Fruit fly (Drosophila melanogaster) whole organism, embryonic: ENCODE measurements around the gene CG7742.
A peak's percentile ranks its signal among the peaks of the same experiment; 100 is the strongest.

Experiments used
- Atf6 ChIP-seq: fragments of 200-800 bp; sonication (Bioruptor generic); IDR thresholded peaks from 2 replicates; pipeline ENCODE4 v1.3.6; 2022; ENCODE audit warnings: missing biosample characterization, missing genetic modification characterization
- B-H2 ChIP-seq: fragments of 200-800 bp; sonication (Bioruptor generic); optimal IDR thresholded peaks from 2 replicates; lab custom pipeline; 2018; ENCODE audit warnings: missing biosample characterization, mild to moderate bottlenecking, missing genetic modification characterization
- CG10267 ChIP-seq: fragments of 200-800 bp; sonication (Bioruptor generic); optimal IDR thresholded peaks from 2 replicates; lab custom pipeline; 2018; ENCODE audit warnings: missing biosample characterization, mild to moderate bottlenecking, missing genetic modification characterization, moderate library complexity
- CG11504 ChIP-seq: fragments of 200-800 bp; sonication (Bioruptor generic); optimal IDR thresholded peaks from 3 replicates; lab custom pipeline; 2019; ENCODE audit warnings: missing biosample characterization, mild to moderate bottlenecking, missing genetic modification characterization, moderate library complexity
- CG12299 ChIP-seq: fragments of 200-800 bp; sonication (Bioruptor generic); optimal IDR thresholded peaks from 2 replicates; lab custom pipeline; 2018; ENCODE audit warnings: missing biosample characterization, mild to moderate bottlenecking, missing genetic modification characterization
- CG12942 ChIP-seq: fragments of 200-800 bp; sonication (Bioruptor generic); optimal IDR thresholded peaks from 3 replicates; lab custom pipeline; 2016; ENCODE audit warnings: missing biosample characterization, missing genetic modification characterization
- CG14014 ChIP-seq: fragments of 200-800 bp; sonication (Bioruptor generic); IDR thresholded peaks from 2 replicates; pipeline ENCODE4 v1.3.6; 2022; ENCODE audit warnings: missing biosample characterization, missing genetic modification characterization
- CG17186 ChIP-seq: fragments of 200-800 bp; sonication (Bioruptor generic); optimal IDR thresholded peaks from 3 replicates; lab custom pipeline; 2017; ENCODE audit warnings: missing biosample characterization, missing genetic modification reagents, missing genetic modification characterization
- CG17802 ChIP-seq: fragments of 200-800 bp; sonication (Bioruptor generic); optimal IDR thresholded peaks from 2 replicates; lab custom pipeline; 2018; ENCODE audit warnings: missing biosample characterization, mild to moderate bottlenecking, missing genetic modification characterization, moderate library complexity
- CG2202 ChIP-seq: fragments of 200-800 bp; sonication (Bioruptor generic); optimal IDR thresholded peaks from 2 replicates; lab custom pipeline; 2018; ENCODE audit warnings: missing biosample characterization, mild to moderate bottlenecking, missing genetic modification characterization
- CG30431 ChIP-seq: fragments of 200-800 bp; sonication (Bioruptor generic); optimal IDR thresholded peaks from 2 replicates; lab custom pipeline; 2017; ENCODE audit warnings: missing biosample characterization, missing genetic modification characterization
- CG31365 ChIP-seq: fragments of 200-800 bp; sonication (Bioruptor generic); optimal IDR thresholded peaks from 2 replicates; lab custom pipeline; 2018; ENCODE audit warnings: missing biosample characterization, mild to moderate bottlenecking, missing genetic modification characterization
- CG34224 ChIP-seq: fragments of 200-800 bp; sonication (Bioruptor generic); IDR thresholded peaks from 3 replicates; pipeline ENCODE4 v1.3.6; 2022; ENCODE audit warnings: missing biosample characterization, missing genetic modification characterization; ENCODE audit not compliant: partially characterized antibody
- CG7745 ChIP-seq: fragments of 200-800 bp; sonication (Bioruptor generic); optimal IDR thresholded peaks from 2 replicates; lab custom pipeline; 2018; ENCODE audit warnings: missing biosample characterization, mild to moderate bottlenecking, missing genetic modification characterization, moderate library complexity
- CG8089 ChIP-seq: fragments of 200-800 bp; sonication (Bioruptor generic); optimal IDR thresholded peaks from 3 replicates; lab custom pipeline; 2016; ENCODE audit warnings: missing biosample characterization, missing genetic modification characterization
- CrebB ChIP-seq: fragments of 200-800 bp; sonication (Bioruptor generic); optimal IDR thresholded peaks from 3 replicates; lab custom pipeline; 2018; ENCODE audit warnings: missing biosample characterization, mild to moderate bottlenecking, missing genetic modification characterization
- Dref ChIP-seq: fragments of 200-800 bp; sonication (Bioruptor generic); IDR thresholded peaks from 2 replicates; pipeline ENCODE4 v1.3.6; 2022; ENCODE audit warnings: missing biosample characterization, missing genetic modification characterization
- E2f2 ChIP-seq: fragments of 200-800 bp; sonication (Bioruptor generic); IDR thresholded peaks from 2 replicates; pipeline ENCODE4 v1.3.6; 2022; ENCODE audit warnings: missing biosample characterization, missing genetic modification characterization
- H15 ChIP-seq: fragments of 200-800 bp; sonication (Bioruptor generic); IDR thresholded peaks from 3 replicates; pipeline ENCODE4 v1.3.6; 2022; ENCODE audit warnings: missing biosample characterization, missing genetic modification characterization
- HLH3B ChIP-seq: fragments of 200-800 bp; sonication (Bioruptor generic); IDR thresholded peaks from 2 replicates; pipeline ENCODE4 v1.3.6; 2022; ENCODE audit warnings: missing biosample characterization, missing genetic modification characterization
- HLH54F ChIP-seq: fragments of 200-800 bp; sonication (Bioruptor generic); optimal IDR thresholded peaks from 3 replicates; lab custom pipeline; 2016; ENCODE audit warnings: missing biosample characterization, missing genetic modification characterization
- PHDP ChIP-seq: fragments of 200-800 bp; sonication (Bioruptor generic); optimal IDR thresholded peaks from 3 replicates; lab custom pipeline; 2018; ENCODE audit warnings: missing biosample characterization, mild to moderate bottlenecking, missing genetic modification characterization, moderate library complexity
- Six4 ChIP-seq: fragments of 200-800 bp; sonication (Bioruptor generic); optimal IDR thresholded peaks from 2 replicates; lab custom pipeline; 2016; ENCODE audit warnings: missing biosample characterization, missing genetic modification characterization
- Sox102F ChIP-seq: fragments of 200-800 bp; sonication (Bioruptor generic); optimal IDR thresholded peaks from 2 replicates; lab custom pipeline; 2018; ENCODE audit warnings: missing biosample characterization, mild to moderate bottlenecking, missing genetic modification characterization, moderate library complexity
- ab ChIP-seq: fragments of 200-800 bp; sonication (Bioruptor generic); optimal IDR thresholded peaks from 2 replicates; lab custom pipeline; 2016; ENCODE audit warnings: missing biosample characterization, missing genetic modification characterization
- az2 ChIP-seq: fragments of 200-800 bp; sonication (Bioruptor generic); optimal IDR thresholded peaks from 3 replicates; lab custom pipeline; 2016; ENCODE audit warnings: missing biosample characterization, missing genetic modification characterization
- chif ChIP-seq, 2 experiments: fragments of 200-800 bp; sonication (Bioruptor generic); optimal IDR thresholded peaks; 3 replicates each; lab custom pipeline; 2016; ENCODE audit warnings: missing biosample characterization in 2 of 2, missing genetic modification characterization in 2 of 2
- dmrt99B ChIP-seq: fragments of 200-800 bp; sonication (Bioruptor generic); optimal IDR thresholded peaks from 2 replicates; lab custom pipeline; 2018; ENCODE audit warnings: missing biosample characterization, mild to moderate bottlenecking, missing genetic modification characterization, moderate library complexity
- esg ChIP-seq: fragments of 200-800 bp; sonication (Bioruptor generic); conservative IDR thresholded peaks from 2 replicates; pipeline ENCODE4 v1.3.6; 2022; ENCODE audit warnings: missing biosample characterization, missing genetic modification characterization
- exex ChIP-seq: fragments of 200-800 bp; sonication (Bioruptor generic); optimal IDR thresholded peaks from 4 replicates; lab custom pipeline; 2018; ENCODE audit warnings: missing biosample characterization, mild to moderate bottlenecking, missing genetic modification characterization, moderate library complexity
- fd96Cb ChIP-seq: fragments of 200-800 bp; sonication (Bioruptor generic); optimal IDR thresholded peaks from 2 replicates; lab custom pipeline; 2018; ENCODE audit warnings: missing biosample characterization, mild to moderate bottlenecking, missing genetic modification characterization, moderate library complexity
- fru ChIP-seq: fragments of >200 bp; optimal IDR thresholded peaks from 2 replicates; lab custom pipeline; 2017
- gcm2 ChIP-seq: fragments of 200-800 bp; sonication (Bioruptor generic); optimal IDR thresholded peaks from 2 replicates; lab custom pipeline; 2016; ENCODE audit warnings: missing biosample characterization, missing genetic modification characterization
- gem ChIP-seq: fragments of 200-800 bp; sonication (Bioruptor generic); optimal IDR thresholded peaks from 2 replicates; lab custom pipeline; 2019; ENCODE audit warnings: missing biosample characterization, mild to moderate bottlenecking, missing genetic modification characterization, moderate library complexity
- gsb ChIP-seq: fragments of 200-800 bp; sonication (Bioruptor generic); IDR thresholded peaks from 2 replicates; pipeline ENCODE4 v1.3.6; 2022; ENCODE audit warnings: missing biosample characterization, missing genetic modification characterization
- lab ChIP-seq: fragments of 200-800 bp; sonication (Bioruptor generic); optimal IDR thresholded peaks from 3 replicates; lab custom pipeline; 2017; ENCODE audit warnings: missing biosample characterization, missing genetic modification characterization, mild to moderate bottlenecking, moderate library complexity, missing genetic modification reagents
- mirr ChIP-seq: fragments of 200-800 bp; sonication (Bioruptor generic); optimal IDR thresholded peaks from 3 replicates; lab custom pipeline; 2018; ENCODE audit warnings: missing biosample characterization, mild to moderate bottlenecking, missing genetic modification characterization
- nerfin-2 ChIP-seq: fragments of 200-800 bp; sonication (Bioruptor generic); IDR thresholded peaks from 2 replicates; pipeline ENCODE4 v1.3.6; 2022; ENCODE audit warnings: missing biosample characterization, missing genetic modification characterization; ENCODE audit not compliant: partially characterized antibody
- nmo ChIP-seq: fragments of 200-800 bp; sonication (Bioruptor generic); optimal IDR thresholded peaks from 2 replicates; lab custom pipeline; 2018; ENCODE audit warnings: missing biosample characterization, mild to moderate bottlenecking, missing genetic modification characterization, moderate library complexity
- sens ChIP-seq: fragments of 200-800 bp; sonication (Bioruptor generic); peaks from one replicate; lab custom pipeline; 2016; ENCODE audit warnings: missing biosample characterization, missing genetic modification characterization
- tx ChIP-seq: fragments of 200-800 bp; sonication (Bioruptor generic); optimal IDR thresholded peaks from 2 replicates; lab custom pipeline; 2016; ENCODE audit warnings: missing biosample characterization, missing genetic modification characterization
- unc-4 ChIP-seq: fragments of 200-800 bp; sonication (Bioruptor generic); IDR thresholded peaks from 2 replicates; pipeline ENCODE4 v1.3.6; 2022; ENCODE audit warnings: missing biosample characterization, missing genetic modification characterization; ENCODE audit not compliant: partially characterized antibody
- vnd ChIP-seq: fragments of 200-800 bp; sonication (Bioruptor generic); IDR thresholded peaks from 3 replicates; pipeline ENCODE4 v1.3.6; 2022; ENCODE audit warnings: missing biosample characterization, missing genetic modification characterization; ENCODE audit not compliant: partially characterized antibody
- vvl ChIP-seq: fragments of 200-800 bp; sonication (Bioruptor generic); IDR thresholded peaks from 2 replicates; pipeline ENCODE4 v1.3.6; 2022; ENCODE audit warnings: missing biosample characterization, missing genetic modification characterization
- z ChIP-seq: fragments of 200-800 bp; sonication (Bioruptor generic); IDR thresholded peaks from 3 replicates; pipeline ENCODE4 v1.3.6; 2022; ENCODE audit warnings: missing biosample characterization, missing genetic modification characterization

The CG7742 gene

dm6 chr2L:5214981-5215380, at the start of gene CG7742:
CG7742 (minus strand) TSS chr2L:5215081.
- TF ChIP-seq nmo (GFP tag; lab: Kevin White, UChicago) (no peak), tx (GFP tag; lab: Kevin White, UChicago) (no peak), dmrt99B (tag; lab: Kevin White, UChicago) (no peak), gsb (GFP tag; lab: Robert Waterston, UW) (no peak), esg (no peak), H15 (GFP tag; lab: Robert Waterston, UW) (no peak), Sox102F (GFP tag; lab: Kevin White, UChicago) (no peak), ab (GFP tag; lab: Kevin White, UChicago) (no peak), gcm2 (GFP tag; lab: Kevin White, UChicago) (no peak), CG10267 (no peak), Atf6 (no peak), fd96Cb (tag; lab: Kevin White, UChicago) (no peak), CG30431 (GFP tag; lab: Kevin White, UChicago) (no peak), az2 (GFP tag; lab: Kevin White, UChicago) (no peak), z (no peak)
- TF ChIP-seq, all 482 proteins: peak for 0

dm6 chr2L:5264157-5264556, 49.3 kb upstream of the CG7742 start:
- TF ChIP-seq CG31365 (tag; lab: Kevin White, UChicago), result no peak
- no peak for TF ChIP-seq gem (tag; lab: Kevin White, UChicago)
- no peak for TF ChIP-seq CG14014 (GFP tag; lab: Robert Waterston, UW)
- no peak for TF ChIP-seq CG17186 (GFP tag; lab: Kevin White, UChicago)

dm6 chr2L:5263343-5264051, 48.6 kb upstream of the CG7742 start, which contains the start of gene Cyp4ac1:
Cyp4ac1 (plus strand) TSS chr2L:5264001.
- peak; percentile 13 for TF ChIP-seq sens (GFP tag; lab: Kevin White, UChicago)
- TF ChIP-seq E2f2 (GFP tag; lab: Robert Waterston, UW), result no peak
- no peak for TF ChIP-seq Dref (GFP tag; lab: Robert Waterston, UW)
- TF ChIP-seq CrebB (tag; lab: Kevin White, UChicago), result no peak
- TF ChIP-seq mirr (GFP tag; lab: Kevin White, UChicago), result no peak
- TF ChIP-seq lab (GFP tag; lab: Kevin White, UChicago), result peak; percentile 53
- TF ChIP-seq exex, result peak; percentile 78

dm6 chr2L:5261223-5261984, 46.5 kb upstream of the CG7742 start:
- TF ChIP-seq chif (GFP tag; optimal IDR thresholded peaks at IDR 0.05; lab: Kevin White, UChicago), result peak in 1 of 2 experiments; percentile 58
- no peak for TF ChIP-seq CG12299 (tag; lab: Kevin White, UChicago)
- no peak for TF ChIP-seq CG12942 (GFP tag; lab: Kevin White, UChicago)
- no peak for TF ChIP-seq vnd (GFP tag; lab: Robert Waterston, UW)
- TF ChIP-seq B-H2 (GFP tag; lab: Kevin White, UChicago), result no peak
- TF ChIP-seq HLH54F (GFP tag; lab: Kevin White, UChicago), result no peak
- TF ChIP-seq fru, result no peak
- no peak for TF ChIP-seq Six4
- peak; percentile 6 for TF ChIP-seq PHDP (tag; lab: Kevin White, UChicago)
- no peak for TF ChIP-seq CG7745 (tag; lab: Kevin White, UChicago)
- no peak for TF ChIP-seq unc-4 (GFP tag; lab: Robert Waterston, UW)
- no peak for TF ChIP-seq HLH3B (GFP tag; lab: Robert Waterston, UW)
- TF ChIP-seq CG11504 (tag; lab: Kevin White, UChicago), result peak; percentile 92
- TF ChIP-seq vvl (GFP tag; lab: Robert Waterston, UW), result no peak
- TF ChIP-seq nerfin-2, result no peak
- TF ChIP-seq CG2202 (tag; lab: Kevin White, UChicago), result no peak
- no peak for TF ChIP-seq CG8089
- no peak for TF ChIP-seq CG17802
- no peak for TF ChIP-seq CG34224 (GFP tag; lab: Robert Waterston, UW)
